Fruit fly (Drosophila melanogaster): ENCODE results near the gene CG15891.

DNA sequence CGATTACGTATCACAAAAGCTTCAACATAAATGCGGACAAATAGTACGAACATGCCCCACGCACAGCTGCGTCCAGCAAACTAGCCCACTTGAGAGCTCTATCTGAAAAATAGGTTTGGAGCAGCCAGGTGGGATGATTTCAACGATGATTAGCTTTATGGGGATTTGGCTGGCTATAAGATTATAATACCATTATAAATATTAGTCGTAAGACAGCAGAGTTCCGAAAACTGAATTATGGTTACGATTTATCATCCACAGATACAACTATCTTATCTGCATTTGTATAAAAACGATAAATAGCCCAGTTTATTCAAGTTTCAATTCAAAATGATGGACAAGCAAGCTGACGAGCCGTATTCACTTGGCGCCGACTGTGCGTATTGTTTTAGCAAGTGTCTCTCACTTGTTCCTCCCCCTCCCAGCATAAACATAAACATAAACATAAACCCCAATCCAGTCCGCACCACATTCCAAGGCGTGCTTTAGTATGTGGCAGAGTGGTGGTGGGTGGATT is 31.5 kb downstream of the CG15891 start:
- TF ChIP-seq usp (GFP tag; optimal IDR thresholded peaks at IDR 0.05) (no peak), CG8478 (optimal IDR thresholded peaks at IDR 0.05) (no peak), psq (optimal IDR thresholded peaks at IDR 0.05) (no peak), Dll (optimal IDR thresholded peaks at IDR 0.05) (no peak), pan (optimal IDR thresholded peaks at IDR 0.05) (no peak), EcR (GFP tag; optimal IDR thresholded peaks at IDR 0.05) (no peak)
